Worm (Caenorhabditis elegans): ENCODE measurements around the gene cdf-2.

DNA sequence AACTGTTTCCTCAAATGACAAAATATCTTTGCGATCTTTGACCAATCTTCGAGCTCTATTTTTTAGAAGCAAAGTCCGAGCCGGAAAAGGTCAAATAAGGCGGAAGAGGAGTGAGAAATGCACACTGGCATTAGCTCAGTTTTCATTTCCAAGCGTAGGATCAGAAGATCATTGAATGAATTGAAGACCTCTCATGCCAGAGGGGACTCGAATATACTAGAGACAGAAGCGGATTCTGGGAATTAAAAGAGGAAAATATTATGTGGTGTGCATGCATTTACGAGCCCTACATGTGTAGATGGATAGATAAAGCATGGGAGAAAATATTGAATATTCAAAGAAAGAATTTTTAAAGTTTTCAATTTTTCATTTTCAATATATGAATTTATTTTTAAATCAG, 46.7 kb upstream of the cdf-2 start:
- TF ChIP-seq aha-1 (tag) (peak; percentile 18), snpc-4 (tag; optimal IDR thresholded peaks at IDR 0.05) (no peak), zfp-3 (GFP tag; conservative IDR thresholded peaks at IDR 0.05) (no peak), mep-1 (tag; optimal IDR thresholded peaks at IDR 0.05) (no peak), unc-130 (GFP tag; optimal IDR thresholded peaks at IDR 0.05) (no peak), spr-1 (tag; optimal IDR thresholded peaks at IDR 0.05) (no peak), pha-4 (GFP tag; IDR thresholded peaks at IDR 0.05) (no peak), pha-4 (tag; optimal IDR thresholded peaks at IDR 0.05) (no peak), lin-13 (GFP tag; optimal IDR thresholded peaks at IDR 0.05) (no peak), zip-2 (tag; optimal IDR thresholded peaks at IDR 0.05) (no peak), mdl-1 (tag; optimal IDR thresholded peaks at IDR 0.05) (no peak), fkh-10 (GFP tag; optimal IDR thresholded peaks at IDR 0.05) (no peak), nhr-11 (tag; optimal IDR thresholded peaks at IDR 0.05) (no peak), spr-3 (GFP tag; optimal IDR thresholded peaks at IDR 0.05) (no peak), ces-1 (GFP tag; optimal IDR thresholded peaks at IDR 0.05) (no peak)
